Fruit fly (Drosophila melanogaster): ENCODE data around the gene Ype.

The Ype gene

dm6 chrX:13368149-13368548 lies 19.1 kb downstream of the Ype start, which contains the start of gene dmrt11E (continued):
- TF ChIP-seq CG43689 (GFP tag; IDR thresholded peaks at IDR 0.05) (no peak), Asciz (GFP tag; optimal IDR thresholded peaks at IDR 0.05) (peak; percentile 48), caup (GFP tag; optimal IDR thresholded peaks at IDR 0.05; ENCODE audit: severe bottlenecking) (no peak), dati (GFP tag; IDR thresholded peaks at IDR 0.05) (0 out of 2 replicates have a peak, but pooled peaks have one; percentile 33), HLHmδ (GFP tag; optimal IDR thresholded peaks at IDR 0.05) (no peak), CG7556 (GFP tag; optimal IDR thresholded peaks at IDR 0.05) (peak; percentile 36), p53 (GFP tag; optimal IDR thresholded peaks at IDR 0.05) (no peak), Adf1 (GFP tag; IDR thresholded peaks at IDR 0.05) (no peak), CG31388 (GFP tag; optimal IDR thresholded peaks at IDR 0.05) (no peak), stc (GFP tag; IDR thresholded peaks at IDR 0.05) (peak; percentile 29; the same call in 1 of the 2 replicates), Optix (GFP tag; IDR thresholded peaks at IDR 0.05) (no peak), Dad (GFP tag; optimal IDR thresholded peaks at IDR 0.05) (no peak), kah (GFP tag; optimal IDR thresholded peaks at IDR 0.05) (peak; percentile 40), CG13424 (tag; optimal IDR thresholded peaks at IDR 0.05) (peak; percentile 75), CG1024 (GFP tag; IDR thresholded peaks at IDR 0.05) (peak; percentile 54), H15 (GFP tag; IDR thresholded peaks at IDR 0.05) (peak; percentile 56; the same call in 1 of the 3 replicates), Abd-B (GFP tag; optimal IDR thresholded peaks at IDR 0.05) (peak; percentile 41), crc (GFP tag; optimal IDR thresholded peaks at IDR 0.05) (no peak), CG17328 (GFP tag; IDR thresholded peaks at IDR 0.05) (peak; percentile 69), HLH54F (GFP tag; optimal IDR thresholded peaks at IDR 0.05) (no peak), sens-2 (GFP tag; IDR thresholded peaks at IDR 0.05) (0 out of 2 replicates have a peak, but pooled peaks have one; percentile 8), Side (GFP tag; optimal IDR thresholded peaks at IDR 0.05) (no peak), CG18599 (GFP tag; optimal IDR thresholded peaks at IDR 0.05) (peak; percentile 10), Dfd (GFP tag; optimal IDR thresholded peaks at IDR 0.05) (no peak), vfl (GFP tag; optimal IDR thresholded peaks at IDR 0.05) (no peak), MTF-1 (GFP tag; optimal IDR thresholded peaks at IDR 0.05; ENCODE audit: borderline replicate concordance) (peak; percentile 41), chn (GFP tag; optimal IDR thresholded peaks at IDR 0.05) (no peak), trem (tag; optimal IDR thresholded peaks at IDR 0.05) (peak; percentile 65), CG4424 (GFP tag; optimal IDR thresholded peaks at IDR 0.05) (peak; percentile 50), CG7786 (GFP tag; optimal IDR thresholded peaks at IDR 0.05) (no peak), CG15696 (tag; optimal IDR thresholded peaks at IDR 0.05) (peak; percentile 89), NC2β (GFP tag; optimal IDR thresholded peaks at IDR 0.05) (no peak), CG12769 (tag; optimal IDR thresholded peaks at IDR 0.05) (no peak), lab (GFP tag; optimal IDR thresholded peaks at IDR 0.05) (no peak), unpg (GFP tag; optimal IDR thresholded peaks at IDR 0.05) (peak; percentile 74), pros (GFP tag; optimal IDR thresholded peaks at IDR 0.05) (no peak), pzg (GFP tag; optimal IDR thresholded peaks at IDR 0.05) (no peak), sr (GFP tag; IDR thresholded peaks at IDR 0.05) (no peak), Bdp1 (GFP tag; optimal IDR thresholded peaks at IDR 0.05) (no peak), CG5245 (GFP tag; optimal IDR thresholded peaks at IDR 0.05) (peak; percentile 49), dmrt99B (tag; optimal IDR thresholded peaks at IDR 0.05) (peak; percentile 78), disco-r (GFP tag; optimal IDR thresholded peaks at IDR 0.05) (no peak), CG17359 (tag; optimal IDR thresholded peaks at IDR 0.05) (peak; percentile 71), gce (GFP tag; IDR thresholded peaks at IDR 0.05) (0 out of 3 replicates have a peak, but pooled peaks have one; percentile 26), tin (GFP tag; optimal IDR thresholded peaks at IDR 0.05) (peak; percentile 65), Ssrp (tag; optimal IDR thresholded peaks at IDR 0.05) (peak; percentile 70), Chrac-16 (GFP tag; optimal IDR thresholded peaks at IDR 0.05) (peak; percentile 42), sug (tag; optimal IDR thresholded peaks at IDR 0.05) (no peak), CG14710 (tag; optimal IDR thresholded peaks at IDR 0.05) (peak; percentile 75), CG18476 (GFP tag; optimal IDR thresholded peaks at IDR 0.05) (no peak), gsb (GFP tag; IDR thresholded peaks at IDR 0.05) (no peak)
